Worm (Caenorhabditis elegans) whole organism, mixed stage, embryonic: ENCODE measurements around the gene pmt-1.

Experiments used
- M03D4.4 ChIP-seq: sonication (generic microtip); optimal IDR thresholded peaks from 2 replicates; lab custom pipeline; 2017; ENCODE audit warnings: mild to moderate bottlenecking, missing genetic modification characterization, missing compliant biosample characterization
- bed-3 ChIP-seq: fragments of 200-800 bp; sonication (Bioruptor generic); optimal IDR thresholded peaks from 3 replicates; lab custom pipeline; 2018; ENCODE audit warnings: mild to moderate bottlenecking, missing genetic modification characterization, moderate library complexity, missing compliant biosample characterization
- blmp-1 ChIP-seq: fragments of 150-350 bp; optimal IDR thresholded peaks from 2 replicates; lab custom pipeline; 2014; ENCODE audit warnings: missing biosample characterization, missing genetic modification characterization
- ceh-39 ChIP-seq: fragments of 150-350 bp; optimal IDR thresholded peaks from 2 replicates; lab custom pipeline; 2014; ENCODE audit warnings: missing biosample characterization, missing genetic modification characterization
- ceh-43 ChIP-seq: fragments of 200-800 bp; sonication (Bioruptor generic); optimal IDR thresholded peaks from 2 replicates; lab custom pipeline; 2018; ENCODE audit warnings: mild to moderate bottlenecking, missing genetic modification characterization, moderate library complexity, missing compliant biosample characterization
- ceh-83 ChIP-seq: fragments of 200-800 bp; sonication (Bioruptor generic); optimal IDR thresholded peaks from 2 replicates; lab custom pipeline; 2018; ENCODE audit warnings: mild to moderate bottlenecking, missing genetic modification characterization, missing compliant biosample characterization
- cnd-1 ChIP-seq: fragments of 200-800 bp; sonication (Bioruptor generic); optimal IDR thresholded peaks from 2 replicates; lab custom pipeline; 2018; ENCODE audit warnings: mild to moderate bottlenecking, missing genetic modification characterization, missing compliant biosample characterization
- drap-1 ChIP-seq: fragments of 200-800 bp; sonication (Bioruptor generic); optimal IDR thresholded peaks from 3 replicates; lab custom pipeline; 2018; ENCODE audit warnings: mild to moderate bottlenecking, missing genetic modification characterization, missing compliant biosample characterization
- elt-1 ChIP-seq: sonication (generic microtip); optimal IDR thresholded peaks from 2 replicates; lab custom pipeline; 2017; ENCODE audit warnings: missing genetic modification characterization, mild to moderate bottlenecking, missing compliant biosample characterization, antibody characterized with exemption, moderate library complexity, borderline replicate concordance; ENCODE audit not compliant: insufficient read depth
- ham-2 ChIP-seq: fragments of 200-800 bp; sonication (Bioruptor generic); optimal IDR thresholded peaks from 2 replicates; lab custom pipeline; 2018; ENCODE audit warnings: mild to moderate bottlenecking, missing genetic modification characterization, missing compliant biosample characterization
- hlh-1 ChIP-seq: fragments of 150-350 bp; optimal IDR thresholded peaks from 2 replicates; lab custom pipeline; 2014; ENCODE audit warnings: missing biosample characterization, missing genetic modification reagents, missing genetic modification characterization
- lin-13 ChIP-seq: fragments of 150-350 bp; optimal IDR thresholded peaks from 2 replicates; lab custom pipeline; 2014; ENCODE audit warnings: missing biosample characterization, missing genetic modification characterization
- lsy-2 ChIP-seq: fragments of 150-350 bp; optimal IDR thresholded peaks from 2 replicates; lab custom pipeline; 2014; ENCODE audit warnings: missing biosample characterization, missing genetic modification characterization
- mab-5 ChIP-seq: fragments of 150-350 bp; optimal IDR thresholded peaks from 2 replicates; lab custom pipeline; 2014; ENCODE audit warnings: missing biosample characterization, missing genetic modification characterization
- mep-1 ChIP-seq: fragments of 150-350 bp; optimal IDR thresholded peaks from 2 replicates; lab custom pipeline; 2017; ENCODE audit warnings: missing biosample characterization, missing genetic modification reagents, missing genetic modification characterization, inconsistent platforms
- nhr-12 ChIP-seq: fragments of 150-350 bp; optimal IDR thresholded peaks from 2 replicates; lab custom pipeline; 2014; ENCODE audit warnings: missing biosample characterization, missing genetic modification characterization
- nhr-2 ChIP-seq: fragments of 150-350 bp; optimal IDR thresholded peaks from 2 replicates; lab custom pipeline; 2014; ENCODE audit warnings: missing biosample characterization, missing genetic modification characterization
- nhr-237 ChIP-seq: fragments of 150-350 bp; optimal IDR thresholded peaks from 2 replicates; lab custom pipeline; 2014; ENCODE audit warnings: missing biosample characterization, missing genetic modification characterization
- nhr-28 ChIP-seq: fragments of 150-350 bp; optimal IDR thresholded peaks from 2 replicates; lab custom pipeline; 2014; ENCODE audit warnings: missing biosample characterization, missing genetic modification characterization
- nhr-76 ChIP-seq: sonication (generic microtip); optimal IDR thresholded peaks from 2 replicates; lab custom pipeline; 2017; ENCODE audit warnings: missing biosample characterization, missing genetic modification characterization
- pha-4 ChIP-seq: fragments of 150-350 bp; optimal IDR thresholded peaks from 2 replicates; lab custom pipeline; 2018; ENCODE audit warnings: missing biosample characterization, missing genetic modification reagents, missing genetic modification characterization
- sem-2 ChIP-seq: fragments of 200-800 bp; sonication (Bioruptor generic); optimal IDR thresholded peaks from 2 replicates; lab custom pipeline; 2018; ENCODE audit warnings: mild to moderate bottlenecking, missing genetic modification characterization, missing compliant biosample characterization
- snpc-4 ChIP-seq: fragments of 150-350 bp; optimal IDR thresholded peaks from 2 replicates; lab custom pipeline; 2014; ENCODE audit warnings: missing biosample characterization, missing genetic modification characterization
- sptf-1 ChIP-seq: sonication (generic microtip); optimal IDR thresholded peaks from 2 replicates; lab custom pipeline; 2017; ENCODE audit warnings: mild to moderate bottlenecking, missing genetic modification characterization, moderate library complexity, missing compliant biosample characterization
- tbx-8 ChIP-seq: fragments of 200-800 bp; sonication (Bioruptor generic); optimal IDR thresholded peaks from 2 replicates; lab custom pipeline; 2018; ENCODE audit warnings: mild to moderate bottlenecking, missing genetic modification characterization, moderate library complexity, missing compliant biosample characterization
- unc-120 ChIP-seq: sonication (generic microtip); optimal IDR thresholded peaks from 2 replicates; lab custom pipeline; 2017; ENCODE audit warnings: missing genetic modification characterization, missing compliant biosample characterization; ENCODE audit not compliant: poor library complexity, severe bottlenecking
- unc-39 ChIP-seq: fragments of 150-350 bp; optimal IDR thresholded peaks from 2 replicates; lab custom pipeline; 2014; ENCODE audit warnings: missing biosample characterization, missing genetic modification characterization
- unc-62 ChIP-seq: fragments of 150-350 bp; optimal IDR thresholded peaks from 2 replicates; lab custom pipeline; 2014; ENCODE audit warnings: missing biosample characterization, missing genetic modification reagents, missing genetic modification characterization

The pmt-1 gene

DNA sequence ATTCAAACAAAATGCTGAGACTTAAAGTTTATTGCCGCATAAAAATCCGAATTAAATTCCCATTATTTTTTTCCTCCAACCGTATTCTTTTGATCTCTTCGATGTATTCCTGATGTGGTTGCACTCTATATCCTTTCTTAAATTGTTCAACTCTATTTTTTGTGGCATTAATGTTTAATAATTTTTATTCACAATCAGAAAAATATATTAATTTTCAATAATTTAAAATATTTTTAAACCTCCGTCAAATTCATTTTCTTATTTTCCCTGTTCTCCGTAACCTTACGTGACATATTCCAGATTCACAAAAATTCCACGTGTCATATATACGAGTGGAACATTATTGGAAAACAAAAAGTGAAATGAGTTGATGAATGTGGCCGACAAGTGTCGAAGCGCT, 29.4 kb upstream of the pmt-1 start, which contains the start of gene gcy-12:
Gene gcy-12, plus strand, starts transcription at position 301 of the 400 bp plus-strand sequence.
- TF ChIP-seq unc-39 (tag; lab: Kevin White, UChicago) = no peak
- no peak for TF ChIP-seq lsy-2 (tag; lab: Kevin White, UChicago)
- no peak for TF ChIP-seq lin-13
- no peak for TF ChIP-seq hlh-1 (tag; lab: Kevin White, UChicago)
- TF ChIP-seq blmp-1 (tag; lab: Kevin White, UChicago) = no peak
- no peak for TF ChIP-seq nhr-12 (tag; lab: Kevin White, UChicago)
- no peak for TF ChIP-seq cnd-1 (tag; lab: Kevin White, UChicago)
- TF ChIP-seq ceh-43 (GFP tag; lab: Kevin White, UChicago) = no peak
- TF ChIP-seq snpc-4 (tag; lab: Kevin White, UChicago) = no peak
- no peak for TF ChIP-seq pha-4 (tag; lab: Kevin White, UChicago)
- no peak for TF ChIP-seq ceh-39 (tag; lab: Kevin White, UChicago)
- TF ChIP-seq mab-5 = no peak

DNA sequence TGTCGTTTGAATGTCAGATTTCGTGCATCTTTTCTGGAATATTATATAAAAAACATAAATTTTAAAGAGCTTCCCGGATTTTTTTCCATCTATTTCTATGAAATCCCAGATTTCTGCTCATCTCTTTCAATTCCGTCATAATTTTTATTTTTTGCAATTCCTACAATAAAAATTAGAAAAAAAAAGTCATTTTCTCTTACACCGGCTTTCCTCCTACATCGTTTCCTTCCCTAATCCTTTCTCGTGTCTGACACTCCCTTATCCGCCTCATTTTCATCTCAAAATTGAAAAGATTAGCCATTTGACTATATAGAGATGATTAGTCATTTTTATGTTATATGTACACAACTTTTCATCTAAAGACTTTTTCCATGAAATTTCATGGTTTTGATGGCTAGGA, 28.5 kb upstream of the pmt-1 start:
- TF ChIP-seq tbx-8 (GFP tag; lab: Kevin White, UChicago) (no peak), cnd-1 (tag; lab: Kevin White, UChicago) (no peak), ceh-43 (GFP tag; lab: Kevin White, UChicago) (no peak), elt-1 (tag; lab: Kevin White, UChicago) (no peak), nhr-76 (tag; lab: Kevin White, UChicago) (no peak), bed-3 (no peak), nhr-28 (tag; lab: Kevin White, UChicago) (no peak), unc-120 (tag; lab: Kevin White, UChicago) (no peak), sptf-1 (tag; lab: Kevin White, UChicago) (no peak), mab-5 (no peak), hlh-1 (tag; lab: Kevin White, UChicago) (no peak), drap-1 (GFP tag; lab: Kevin White, UChicago) (no peak), nhr-2 (tag; lab: Kevin White, UChicago) (no peak), ham-2 (GFP tag; lab: Kevin White, UChicago) (no peak), ceh-39 (tag; lab: Kevin White, UChicago) (no peak), mep-1 (tag; lab: Kevin White, UChicago) (no peak), lin-13 (no peak), lsy-2 (tag; lab: Kevin White, UChicago) (no peak), snpc-4 (tag; lab: Kevin White, UChicago) (no peak)

DNA sequence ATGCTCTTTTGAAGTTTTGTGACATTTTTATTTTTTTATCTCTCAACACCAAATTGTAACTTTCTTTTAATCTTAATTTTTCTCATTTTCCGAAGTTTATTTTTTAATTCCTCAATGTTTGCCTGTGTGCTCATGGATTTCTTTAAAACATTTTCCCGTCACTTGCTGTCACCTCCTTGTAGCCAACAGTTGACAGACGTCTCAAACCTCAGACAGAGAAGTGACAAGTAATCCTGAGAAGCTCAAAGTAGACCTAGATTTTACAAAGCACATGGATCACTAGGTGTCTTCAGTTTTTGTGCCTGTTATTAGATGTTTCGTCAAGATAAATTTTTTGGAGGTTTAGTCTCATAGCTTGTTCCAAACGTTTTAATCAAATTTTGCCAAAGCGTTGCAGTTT, 27.4 kb upstream of the pmt-1 start:
- TF ChIP-seq snpc-4 (tag; lab: Kevin White, UChicago) = no peak
- no peak for TF ChIP-seq blmp-1 (tag; lab: Kevin White, UChicago)
- TF ChIP-seq sptf-1 (tag; lab: Kevin White, UChicago) = no peak
- no peak for TF ChIP-seq nhr-237 (tag; lab: Kevin White, UChicago)
- TF ChIP-seq nhr-76 (tag; lab: Kevin White, UChicago) = no peak
- TF ChIP-seq M03D4.4 (tag; lab: Kevin White, UChicago) = no peak
- no peak for TF ChIP-seq ceh-39 (tag; lab: Kevin White, UChicago)
- no peak for TF ChIP-seq elt-1 (tag; lab: Kevin White, UChicago)
- no peak for TF ChIP-seq drap-1 (GFP tag; lab: Kevin White, UChicago)
- no peak for TF ChIP-seq unc-62 (GFP tag; lab: Kevin White, UChicago)
- no peak for TF ChIP-seq lsy-2 (tag; lab: Kevin White, UChicago)
- no peak for TF ChIP-seq bed-3
- TF ChIP-seq lin-13 = no peak
- no peak for TF ChIP-seq ceh-83 (GFP tag; lab: Kevin White, UChicago)
- TF ChIP-seq sem-2 (GFP tag; lab: Kevin White, UChicago) = no peak
- TF ChIP-seq pha-4 (tag; lab: Kevin White, UChicago) = no peak
- TF ChIP-seq nhr-2 (tag; lab: Kevin White, UChicago) = no peak

DNA sequence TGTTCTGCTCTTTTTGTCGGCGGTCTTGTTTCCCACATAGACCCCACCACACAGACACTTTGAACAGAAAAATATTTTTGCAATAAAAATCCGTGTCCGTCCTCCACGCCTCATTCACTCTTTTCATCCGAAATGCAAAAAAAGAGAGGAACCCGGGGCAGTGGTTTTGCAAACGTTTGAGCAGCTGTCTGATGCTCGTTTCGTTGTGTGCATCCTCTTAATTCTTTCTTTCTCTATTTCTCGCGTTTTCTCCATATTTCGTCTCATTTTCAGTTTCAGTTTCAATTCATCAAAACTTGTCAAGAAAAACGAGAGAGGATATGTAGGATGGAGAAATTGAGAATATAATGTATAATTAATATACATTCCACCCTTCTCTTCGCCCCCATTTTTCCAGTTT, 26.6 kb upstream of the pmt-1 start:
- TF ChIP-seq nhr-237 (tag; lab: Kevin White, UChicago) (no peak), unc-39 (tag; lab: Kevin White, UChicago) (no peak), hlh-1 (tag; lab: Kevin White, UChicago) (peak; percentile 72), pha-4 (tag; lab: Kevin White, UChicago) (no peak)

DNA sequence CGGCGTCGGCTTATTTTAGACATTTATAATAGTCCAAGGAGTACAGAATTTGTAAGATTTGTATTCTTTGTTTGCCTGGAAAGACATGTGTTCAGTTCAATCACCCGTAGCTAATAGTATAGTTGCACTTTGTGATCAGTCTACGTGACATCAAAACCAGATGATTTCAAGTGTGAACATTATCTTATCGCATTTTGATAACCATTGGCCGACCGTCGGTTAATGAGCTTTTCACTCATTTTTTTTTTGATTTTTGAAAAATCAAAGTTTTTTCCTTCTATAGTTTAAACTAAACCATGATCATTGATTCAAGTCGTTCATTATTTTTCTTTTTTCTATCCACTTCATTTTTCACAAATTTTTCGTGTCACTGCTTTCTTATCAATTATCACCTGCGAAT, 24.9 kb upstream of the pmt-1 start:
- TF ChIP-seq snpc-4 (tag; lab: Kevin White, UChicago) (no peak), lin-13 (no peak), nhr-28 (tag; lab: Kevin White, UChicago) (no peak), unc-39 (tag; lab: Kevin White, UChicago) (no peak), lsy-2 (tag; lab: Kevin White, UChicago) (no peak), ham-2 (GFP tag; lab: Kevin White, UChicago) (no peak)
